Worm (Caenorhabditis elegans): ENCODE results near the gene ocr-1.

Gene ocr-1

ce11 chrV:10729456-10729904 is 34.7 kb upstream of the ocr-1 start:
- TF ChIP-seq ztf-6 (GFP tag; IDR thresholded peaks at IDR 0.05) (no peak), tbp1 (GFP tag; optimal IDR thresholded peaks at IDR 0.05) (peak; percentile 5), rcor-1 (GFP tag; IDR thresholded peaks at IDR 0.05) (no peak), cebp-1 (GFP tag; IDR thresholded peaks at IDR 0.05) (no peak), cebp-1 (tag; optimal IDR thresholded peaks at IDR 0.05) (peak; percentile 38), ztf-26 (tag; optimal IDR thresholded peaks at IDR 0.05) (peak; percentile 17), F55B11.4 (tag; optimal IDR thresholded peaks at IDR 0.05; ENCODE audit: borderline replicate concordance, insufficient read depth) (no peak), madf-6 (GFP tag; IDR thresholded peaks at IDR 0.05) (no peak), nfyb-1 (GFP tag; IDR thresholded peaks at IDR 0.05) (no peak), ztf-22 (GFP tag; optimal IDR thresholded peaks at IDR 0.05) (peak; percentile 29), cebp-2 (GFP tag; IDR thresholded peaks at IDR 0.05) (no peak), B0035.1 (tag; optimal IDR thresholded peaks at IDR 0.05) (no peak), K12H6.12 (tag; optimal IDR thresholded peaks at IDR 0.05) (no peak), mcd-1 (GFP tag; IDR thresholded peaks at IDR 0.05) (no peak), tbx-9 (tag; optimal IDR thresholded peaks at IDR 0.05; ENCODE audit: borderline replicate concordance) (no peak), F33H1.4 (GFP tag; IDR thresholded peaks at IDR 0.05) (no peak), atf-7 (tag; optimal IDR thresholded peaks at IDR 0.05) (peak; percentile 51), ceh-100 (GFP tag; IDR thresholded peaks at IDR 0.05) (no peak), dpl-1 (GFP tag; optimal IDR thresholded peaks at IDR 0.05) (no peak), pha-4 (tag; optimal IDR thresholded peaks at IDR 0.05) (no peak), lin-40 (tag; optimal IDR thresholded peaks at IDR 0.05) (peak; percentile 18), B0261.1 (tag; optimal IDR thresholded peaks at IDR 0.05) (no peak), ztf-25 (GFP tag; IDR thresholded peaks at IDR 0.05) (no peak), F10E7.11 (tag; optimal IDR thresholded peaks at IDR 0.05) (no peak), ekl-4 (GFP tag; IDR thresholded peaks at IDR 0.05) (no peak), pbrm-1 (GFP tag; IDR thresholded peaks at IDR 0.05) (no peak), ccch-3 (GFP tag; optimal IDR thresholded peaks at IDR 0.05) (no peak), ztf-3 (GFP tag; optimal IDR thresholded peaks at IDR 0.05) (no peak), zfh-2 (GFP tag; conservative IDR thresholded peaks at IDR 0.05) (no peak), mel-28 (tag; optimal IDR thresholded peaks at IDR 0.05; ENCODE audit: borderline replicate concordance) (no peak), hsf-1 (GFP tag; IDR thresholded peaks at IDR 0.05) (no peak), ets-4 (GFP tag; optimal IDR thresholded peaks at IDR 0.05) (peak; percentile 35), nhr-80 (tag; optimal IDR thresholded peaks at IDR 0.05) (peak; percentile 84), mxl-1 (tag; optimal IDR thresholded peaks at IDR 0.05) (no peak), dox-1 (GFP tag; IDR thresholded peaks at IDR 0.05) (peak; percentile 15; the same call in 1 of the 2 replicates)

ce11 chrV:10730824-10731416 is 33.2 kb upstream of the ocr-1 start:
- TF ChIP-seq Y56A3A.18 (GFP tag; IDR thresholded peaks at IDR 0.05), result 0 out of 2 replicates have a peak, but pooled peaks have one; percentile 18
- TF ChIP-seq egl-18 (GFP tag; IDR thresholded peaks at IDR 0.05), result no peak

ce11 chrV:10731989-10732472 is 32.1 kb upstream of the ocr-1 start, which contains the start of gene T28B11.1:
T28B11.1 (minus strand) TSS chrV:10732422.
- TF ChIP-seq him-1 (tag; optimal IDR thresholded peaks at IDR 0.05) (no peak), mxl-1 (tag; optimal IDR thresholded peaks at IDR 0.05) (no peak), ztf-28 (GFP tag; IDR thresholded peaks at IDR 0.05) (no peak), lin-26 (GFP tag; IDR thresholded peaks at IDR 0.05) (no peak), zfh-2 (GFP tag; conservative IDR thresholded peaks at IDR 0.05) (no peak), madf-8 (GFP tag; conservative IDR thresholded peaks at IDR 0.05) (no peak), pbrm-1 (GFP tag; IDR thresholded peaks at IDR 0.05) (no peak), rpc-1 (optimal IDR thresholded peaks at IDR 0.05) (no peak), rpc-1 (tag; optimal IDR thresholded peaks at IDR 0.05) (no peak), dox-1 (GFP tag; IDR thresholded peaks at IDR 0.05) (no peak), cebp-1 (GFP tag; IDR thresholded peaks at IDR 0.05) (no peak), cebp-1 (tag; optimal IDR thresholded peaks at IDR 0.05) (no peak), T26A5.8 (tag; optimal IDR thresholded peaks at IDR 0.05) (no peak), B0035.1 (tag; optimal IDR thresholded peaks at IDR 0.05) (no peak), F22D6.2 (tag; optimal IDR thresholded peaks at IDR 0.05) (no peak), mcd-1 (GFP tag; IDR thresholded peaks at IDR 0.05) (no peak), somi-1 (GFP tag; optimal IDR thresholded peaks at IDR 0.05) (no peak), nhr-120 (GFP tag; IDR thresholded peaks at IDR 0.05) (no peak), lsl-1 (GFP tag; optimal IDR thresholded peaks at IDR 0.05) (no peak)

Measured in whole organism, young adult.